Worm (Caenorhabditis elegans): ENCODE results near the gene C44H4.8.
A peak's percentile ranks its signal among the peaks of the same experiment; 100 is the strongest.

ce11 chrX:14639941-14640340, 45.0 kb downstream of the C44H4.8 start:
- TF ChIP-seq blmp-1 (tag; optimal IDR thresholded peaks at IDR 0.05) (no peak), sptf-1 (tag; optimal IDR thresholded peaks at IDR 0.05) (no peak), unc-62 (GFP tag; optimal IDR thresholded peaks at IDR 0.05) (no peak), ceh-83 (GFP tag; optimal IDR thresholded peaks at IDR 0.05) (no peak), nhr-28 (tag; optimal IDR thresholded peaks at IDR 0.05) (no peak), nhr-237 (tag; optimal IDR thresholded peaks at IDR 0.05) (no peak), ces-1 (GFP tag; optimal IDR thresholded peaks at IDR 0.05) (peak; percentile 69), snpc-4 (tag; optimal IDR thresholded peaks at IDR 0.05) (no peak), nhr-76 (tag; optimal IDR thresholded peaks at IDR 0.05) (no peak), pha-4 (tag; optimal IDR thresholded peaks at IDR 0.05) (no peak), lin-13 (tag; optimal IDR thresholded peaks at IDR 0.05) (no peak), bed-3 (GFP tag; optimal IDR thresholded peaks at IDR 0.05) (no peak), ham-2 (GFP tag; optimal IDR thresholded peaks at IDR 0.05) (no peak), mep-1 (tag; optimal IDR thresholded peaks at IDR 0.05) (no peak)

Measured in whole organism, mixed stage, embryonic.